Worm (Caenorhabditis elegans): ENCODE data around the gene his-38.

DNA sequence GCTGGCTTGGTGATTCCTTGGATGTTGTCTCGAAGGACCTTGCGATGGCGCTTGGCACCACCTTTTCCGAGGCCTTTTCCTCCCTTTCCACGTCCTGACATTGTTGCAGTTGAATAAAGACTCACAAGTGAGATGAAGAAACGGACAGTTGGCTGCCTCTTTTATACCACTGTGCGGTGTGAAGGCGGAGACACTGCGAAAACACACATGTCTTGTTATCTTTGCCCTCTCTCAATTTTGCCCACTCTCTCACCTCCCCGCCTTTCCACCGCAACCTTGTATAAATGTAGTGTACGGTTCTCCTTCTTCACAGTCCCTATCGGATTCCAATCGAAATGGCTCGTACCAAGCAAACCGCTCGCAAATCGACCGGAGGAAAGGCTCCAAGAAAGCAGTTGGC lies at the start of gene his-38, which contains the start of gene his-40:
- TF ChIP-seq lin-39 (tag; optimal IDR thresholded peaks at IDR 0.05) (no peak), mbf-1 (tag; optimal IDR thresholded peaks at IDR 0.05) (no peak), nhr-12 (tag; optimal IDR thresholded peaks at IDR 0.05) (no peak), nhr-23 (tag; optimal IDR thresholded peaks at IDR 0.05) (no peak), ama-1 (optimal IDR thresholded peaks at IDR 0.05) (no peak), lin-13 (GFP tag; optimal IDR thresholded peaks at IDR 0.05) (no peak), lsy-2 (tag; optimal IDR thresholded peaks at IDR 0.05) (no peak), crh-2 (tag; optimal IDR thresholded peaks at IDR 0.05) (no peak)

All from whole organism, L2 larva.